Worm (Caenorhabditis elegans): ENCODE results near the gene srh-240.

The srh-240 gene

DNA sequence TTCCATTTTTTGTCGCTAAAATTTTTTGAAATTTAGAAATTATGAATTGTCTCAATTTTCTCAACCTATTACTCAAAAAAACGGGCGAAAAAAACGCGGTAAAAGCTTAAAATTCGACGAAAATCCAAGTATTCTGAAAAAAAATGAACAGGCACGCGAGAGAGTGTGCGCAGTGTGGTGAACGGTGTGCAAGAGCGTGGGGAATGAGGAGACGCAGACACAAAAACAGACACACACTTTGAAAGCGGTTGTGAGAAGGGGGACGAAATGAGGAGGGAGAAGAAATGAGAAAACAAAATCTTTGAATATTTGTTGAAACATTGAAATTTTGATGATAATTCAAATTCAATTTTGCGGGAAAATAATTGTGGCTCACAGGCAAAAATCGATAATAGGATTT lies 38.2 kb upstream of the srh-240 start, which contains the start of gene T03D3.5:
Gene T03D3.5 (minus strand): TSS at position 21 of the 400 bp plus-strand sequence.
- TF ChIP-seq ztf-7 (tag; optimal IDR thresholded peaks at IDR 0.05) (no peak), nhr-237 (tag; optimal IDR thresholded peaks at IDR 0.05) (no peak), duxl-1 (tag; optimal IDR thresholded peaks at IDR 0.05; ENCODE audit: poor library complexity) (peak; percentile 50), spr-1 (tag; optimal IDR thresholded peaks at IDR 0.05) (no peak), tra-1 (GFP tag; IDR thresholded peaks at IDR 0.05) (no peak), dmd-8 (GFP tag; IDR thresholded peaks at IDR 0.05) (no peak), nhr-48 (tag; optimal IDR thresholded peaks at IDR 0.05) (no peak)

DNA sequence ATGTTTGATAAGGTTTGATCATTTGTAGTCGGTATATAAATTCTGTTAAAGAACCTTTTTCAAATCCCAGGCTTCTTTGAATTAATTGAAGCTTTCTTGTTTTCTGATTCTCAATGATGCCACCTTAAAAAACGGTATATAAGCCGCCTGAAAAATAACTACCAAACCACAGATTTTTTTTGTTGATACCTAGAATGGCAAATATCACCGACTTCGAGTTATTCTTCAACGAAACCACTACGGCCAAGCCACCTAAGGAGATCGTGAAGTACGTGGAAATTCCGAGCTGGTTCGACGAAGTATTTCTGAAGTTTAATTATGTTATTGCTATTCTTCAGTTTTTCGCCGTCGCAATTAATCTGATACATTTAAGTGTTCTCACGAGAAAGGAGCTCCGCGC lies 34.2 kb upstream of the srh-240 start, which contains the start of gene srw-2:
Gene srw-2 (plus strand): TSS at position 62 of the 400 bp plus-strand sequence.
- TF ChIP-seq arid-1 (GFP tag; conservative IDR thresholded peaks at IDR 0.05) (no peak), unc-62 (GFP tag; optimal IDR thresholded peaks at IDR 0.05 in 1 of 2) (peak in 1 of 2 experiments; percentile 90), unc-62 (tag; optimal IDR thresholded peaks at IDR 0.05) (no peak)

DNA sequence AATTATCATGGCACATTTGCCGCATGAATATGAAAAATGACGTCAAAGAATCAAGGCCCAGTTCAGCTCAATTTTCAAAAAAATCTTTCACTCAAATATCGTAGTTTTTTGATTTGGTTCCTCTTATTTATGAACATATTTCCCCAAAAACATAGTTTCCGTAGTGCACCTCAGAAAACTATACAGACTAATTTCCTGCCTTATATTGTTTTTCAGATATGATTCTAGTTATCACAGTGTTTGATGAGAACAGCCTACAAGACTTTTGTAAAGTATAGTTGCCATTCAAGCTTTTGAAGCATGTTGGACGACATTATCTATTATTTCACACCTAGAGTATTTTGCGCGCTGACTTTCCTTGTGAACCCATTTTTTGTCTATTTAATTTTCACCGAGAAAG lies 32.3 kb upstream of the srh-240 start, which contains the start of gene srj-50:
Gene srj-50 (plus strand): TSS at position 301 of the 400 bp plus-strand sequence.
- TF ChIP-seq nhr-77 (tag; optimal IDR thresholded peaks at IDR 0.05): no peak
- TF ChIP-seq aha-1 (tag): no peak
- TF ChIP-seq lin-1 (GFP tag; IDR thresholded peaks at IDR 0.05): no peak
- TF ChIP-seq lin-39 (tag; optimal IDR thresholded peaks at IDR 0.05): no peak
- TF ChIP-seq spr-3 (GFP tag; optimal IDR thresholded peaks at IDR 0.05): no peak
- TF ChIP-seq dve-1 (tag; optimal IDR thresholded peaks at IDR 0.05; ENCODE audit: insufficient read depth): no peak
- TF ChIP-seq pqm-1 (tag; optimal IDR thresholded peaks at IDR 0.05): no peak
- no peak for TF ChIP-seq zip-11 (GFP tag; IDR thresholded peaks at IDR 0.05)
- TF ChIP-seq ZK546.5 (tag; optimal IDR thresholded peaks at IDR 0.05): no peak
- TF ChIP-seq cey-2 (tag; optimal IDR thresholded peaks at IDR 0.05; ENCODE audit: borderline replicate concordance, insufficient read depth): no peak
- no peak for TF ChIP-seq daf-19 (GFP tag; conservative IDR thresholded peaks at IDR 0.05)
- no peak for TF ChIP-seq F37D6.2 (tag; optimal IDR thresholded peaks at IDR 0.05)
- no peak for TF ChIP-seq F49E8.2 (tag; optimal IDR thresholded peaks at IDR 0.05; ENCODE audit: borderline replicate concordance)
- no peak for TF ChIP-seq ama-1 (optimal IDR thresholded peaks at IDR 0.05)
- no peak for TF ChIP-seq pha-4 (GFP tag; IDR thresholded peaks at IDR 0.05)
- TF ChIP-seq pha-4 (tag; optimal IDR thresholded peaks at IDR 0.05): no peak
- TF ChIP-seq ZK337.2 (GFP tag; IDR thresholded peaks at IDR 0.05): no peak
- no peak for TF ChIP-seq mxl-2 (GFP tag; conservative IDR thresholded peaks at IDR 0.05)
- no peak for TF ChIP-seq ceh-44 (GFP tag; IDR thresholded peaks at IDR 0.05)

DNA sequence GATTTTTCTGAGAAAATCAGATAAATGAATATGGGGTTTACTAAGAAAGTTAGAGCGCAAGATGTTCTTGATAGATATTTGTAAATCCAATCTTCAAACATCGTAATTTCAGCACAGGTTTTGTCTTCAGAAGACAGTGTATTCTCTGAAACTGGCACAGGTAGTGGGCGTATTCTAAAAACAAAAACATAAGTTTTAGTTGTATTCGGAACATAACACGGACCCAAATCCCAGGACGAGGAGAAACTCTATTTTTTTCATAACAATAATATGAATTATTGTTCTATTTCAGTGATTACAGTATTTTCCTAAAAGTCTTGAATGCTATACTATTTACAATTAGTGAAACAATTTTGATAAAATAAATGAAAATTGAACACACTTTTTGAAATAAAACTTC lies 28.5 kb upstream of the srh-240 start, which contains the start of gene srj-45:
Gene srj-45 (minus strand): TSS at position 101 of the 400 bp plus-strand sequence.
- no peak for TF ChIP-seq D1046.2 (GFP tag; IDR thresholded peaks at IDR 0.05)
- no peak for TF ChIP-seq mdt-29 (GFP tag; IDR thresholded peaks at IDR 0.05)

DNA sequence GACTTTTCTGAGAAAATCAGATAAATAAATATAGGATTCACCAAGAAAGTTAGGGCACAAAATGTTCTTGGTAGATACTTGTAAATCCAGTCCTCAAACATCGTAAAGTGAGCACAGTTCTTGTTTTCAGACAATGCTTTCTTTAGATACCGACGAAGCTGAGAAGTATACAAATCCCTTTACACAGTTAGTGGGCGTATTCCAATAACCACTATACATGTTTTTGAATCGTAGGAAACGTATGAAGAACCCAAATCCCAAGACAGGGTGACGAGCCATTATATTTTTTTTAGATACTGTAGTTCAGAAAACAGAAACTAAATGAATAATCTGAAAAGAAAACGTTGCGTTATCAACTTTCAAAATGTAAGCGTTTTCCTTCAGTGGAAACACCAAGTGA lies 19.2 kb upstream of the srh-240 start, which contains the start of gene srj-44:
Gene srj-44 (minus strand): TSS at position 101 of the 400 bp plus-strand sequence.
- TF ChIP-seq arid-1 (GFP tag; conservative IDR thresholded peaks at IDR 0.05) (no peak), snpc-1.2 (GFP tag; IDR thresholded peaks at IDR 0.05) (no peak), jun-1 (tag; optimal IDR thresholded peaks at IDR 0.05) (no peak), unc-39 (tag; optimal IDR thresholded peaks at IDR 0.05) (no peak), nhr-41 (GFP tag; IDR thresholded peaks at IDR 0.05) (no peak), nhr-6 (tag; optimal IDR thresholded peaks at IDR 0.05) (no peak), F37D6.2 (tag; optimal IDR thresholded peaks at IDR 0.05) (no peak)

Measured in whole organism, L4 larva.